Worm (Caenorhabditis elegans) whole organism, young adult: ENCODE data around the gene F52C9.5.
A peak's percentile ranks its signal among the peaks of the same experiment; 100 is the strongest.

Source experiments
- B0035.1 ChIP-seq: sonication (generic microtip); optimal IDR thresholded peaks from 2 replicates; lab custom pipeline; 2016; ENCODE audit warnings: missing genetic modification characterization, mild to moderate bottlenecking, missing compliant biosample characterization, missing genotype, missing genetic modification reagents
- D2030.7 ChIP-seq: fragments of 200-800 bp; sonication (Bioruptor generic); IDR thresholded peaks from 2 replicates; pipeline ENCODE4 v1.3.6; 2022; ENCODE audit warnings: missing genetic modification reagents, missing genetic modification characterization, missing compliant biosample characterization
- F10E7.11 ChIP-seq: sonication (generic microtip); optimal IDR thresholded peaks from 2 replicates; lab custom pipeline; 2017; ENCODE audit warnings: mild to moderate bottlenecking, missing genetic modification characterization, moderate library complexity, missing compliant biosample characterization
- F49E8.2 ChIP-seq: sonication (generic microtip); optimal IDR thresholded peaks from 3 replicates; lab custom pipeline; 2017; ENCODE audit warnings: missing genetic modification characterization, mild to moderate bottlenecking, missing compliant biosample characterization, antibody characterized with exemption, moderate library complexity; ENCODE audit not compliant: insufficient read depth
- F55B11.4 ChIP-seq: sonication (generic microtip); optimal IDR thresholded peaks from 2 replicates; lab custom pipeline; 2016; ENCODE audit warnings: missing compliant biosample characterization, missing genetic modification characterization, borderline replicate concordance; ENCODE audit not compliant: insufficient read depth
- F57A8.1 ChIP-seq: fragments of 200-800 bp; sonication (Bioruptor generic); optimal IDR thresholded peaks from 2 replicates; lab custom pipeline; 2018; ENCODE audit warnings: mild to moderate bottlenecking, missing genetic modification characterization, moderate library complexity, missing compliant biosample characterization
- Y53F4B.3 ChIP-seq: fragments of 200-800 bp; sonication (Bioruptor generic); IDR thresholded peaks from 2 replicates; pipeline ENCODE4 v1.3.6; 2022; ENCODE audit warnings: missing genetic modification reagents, missing genetic modification characterization, missing compliant biosample characterization
- ZK185.1 ChIP-seq: sonication (generic microtip); optimal IDR thresholded peaks from 2 replicates; lab custom pipeline; 2016; ENCODE audit warnings: mild to moderate bottlenecking, missing genetic modification characterization, missing compliant biosample characterization; ENCODE audit not compliant: poor library complexity, severe bottlenecking
- ama-1 ChIP-seq, 3 experiments: fragments of 150-350 bp in 1 of 3; sonication (generic microtip) in 2 of 3; optimal IDR thresholded peaks; 2 replicates each; lab custom pipeline; 2014 to 2018; ENCODE audit warnings: missing biosample characterization in 2 of 3, missing genetic modification characterization in 2 of 3, missing genetic modification reagents in 2 of 3
- aptf-2 ChIP-seq: fragments of 200-800 bp; sonication (Bioruptor generic); conservative IDR thresholded peaks from 2 replicates; pipeline ENCODE4 v1.3.6; 2022; ENCODE audit warnings: missing genetic modification reagents, missing genetic modification characterization, missing compliant biosample characterization
- aptf-3 ChIP-seq: fragments of 200-800 bp; sonication (Bioruptor generic); IDR thresholded peaks from 2 replicates; pipeline ENCODE4 v1.3.6; 2022; ENCODE audit warnings: missing genetic modification characterization, missing compliant biosample characterization
- atf-7 ChIP-seq: sonication (generic microtip); optimal IDR thresholded peaks from 2 replicates; lab custom pipeline; 2017; ENCODE audit warnings: mild to moderate bottlenecking, missing genetic modification characterization, missing compliant biosample characterization
- bed-1 ChIP-seq: fragments of 200-800 bp; sonication (Bioruptor generic); IDR thresholded peaks from 2 replicates; pipeline ENCODE4 v1.3.6; 2022; ENCODE audit warnings: missing genetic modification reagents, missing genetic modification characterization, missing compliant biosample characterization
- ccch-3 ChIP-seq: fragments of 200-800 bp; sonication (Bioruptor generic); optimal IDR thresholded peaks from 2 replicates; lab custom pipeline; 2018; ENCODE audit warnings: mild to moderate bottlenecking, missing genetic modification characterization, missing compliant biosample characterization
- cebp-1 ChIP-seq, 2 experiments: fragments of 200-800 bp in 1 of 2; sonication (Bioruptor generic) in 1 of 2; sonication (generic microtip) in 1 of 2; IDR thresholded peaks in 1 of 2; optimal IDR thresholded peaks in 1 of 2; 2 replicates each; pipeline versions ENCODE4 v1.3.6 to Lab custom; 2017 to 2022; ENCODE audit warnings: missing compliant biosample characterization in 2 of 2, missing genetic modification characterization in 2 of 2, mild to moderate bottlenecking in 1 of 2, missing genetic modification reagents in 1 of 2, moderate library complexity in 1 of 2
- ceh-91 ChIP-seq: fragments of 200-800 bp; sonication (Bioruptor generic); IDR thresholded peaks from 2 replicates; pipeline ENCODE4 v1.3.6; 2022; ENCODE audit warnings: missing genetic modification reagents, missing genetic modification characterization, missing compliant biosample characterization
- chd-7 ChIP-seq: sonication (generic microtip); optimal IDR thresholded peaks from 2 replicates; lab custom pipeline; 2016; ENCODE audit warnings: mild to moderate bottlenecking, missing genetic modification characterization, moderate library complexity, missing compliant biosample characterization
- dpl-1 ChIP-seq: fragments of 150-350 bp; optimal IDR thresholded peaks from 2 replicates; lab custom pipeline; 2014; ENCODE audit warnings: missing biosample characterization, missing genetic modification reagents, missing genetic modification characterization
- egl-44 ChIP-seq: fragments of 200-800 bp; sonication (Bioruptor generic); IDR thresholded peaks from 2 replicates; pipeline ENCODE4 v1.3.6; 2022; ENCODE audit warnings: missing genetic modification reagents, missing genetic modification characterization, missing compliant biosample characterization
- egrh-3 ChIP-seq: fragments of 200-800 bp; sonication (Bioruptor generic); IDR thresholded peaks from 2 replicates; pipeline ENCODE4 v1.3.6; 2022; ENCODE audit warnings: missing genetic modification reagents, missing genetic modification characterization, missing compliant biosample characterization
- fkh-3 ChIP-seq: sonication (generic microtip); optimal IDR thresholded peaks from 2 replicates; lab custom pipeline; 2016; ENCODE audit warnings: mild to moderate bottlenecking, missing genetic modification characterization, missing compliant biosample characterization
- gei-17 ChIP-seq: fragments of 200-800 bp; sonication (Bioruptor generic); optimal IDR thresholded peaks from 2 replicates; lab custom pipeline; 2018; ENCODE audit warnings: mild to moderate bottlenecking, missing genetic modification characterization, missing compliant biosample characterization
- him-1 ChIP-seq: sonication (generic microtip); optimal IDR thresholded peaks from 2 replicates; lab custom pipeline; 2016; ENCODE audit warnings: missing genotype, missing genetic modification reagents, missing genetic modification characterization, missing compliant biosample characterization
- hmg-1.2 ChIP-seq: fragments of 200-800 bp; sonication (Bioruptor generic); IDR thresholded peaks from 2 replicates; pipeline ENCODE4 v1.3.6; 2022; ENCODE audit warnings: missing genetic modification reagents, missing genetic modification characterization, missing compliant biosample characterization
- hmg-20 ChIP-seq: fragments of 200-800 bp; sonication (Bioruptor generic); IDR thresholded peaks from 2 replicates; pipeline ENCODE4 v1.3.6; 2022; ENCODE audit warnings: missing genetic modification reagents, missing genetic modification characterization, missing compliant biosample characterization
- lag-1 ChIP-seq: fragments of 200-800 bp; sonication (Bioruptor generic); IDR thresholded peaks from 2 replicates; pipeline ENCODE4 v1.3.6; 2022; ENCODE audit warnings: missing genetic modification reagents, missing genetic modification characterization, missing compliant biosample characterization
- lin-40 ChIP-seq: sonication (generic microtip); optimal IDR thresholded peaks from 2 replicates; lab custom pipeline; 2016; ENCODE audit warnings: missing genetic modification characterization, mild to moderate bottlenecking, missing compliant biosample characterization, missing genotype, missing genetic modification reagents
- lin-54 ChIP-seq: fragments of 200-800 bp; sonication (Bioruptor generic); optimal IDR thresholded peaks from 2 replicates; lab custom pipeline; 2018; ENCODE audit warnings: mild to moderate bottlenecking, missing genetic modification characterization, missing compliant biosample characterization
- lsl-1 ChIP-seq: fragments of 200-800 bp; sonication (Bioruptor generic); optimal IDR thresholded peaks from 2 replicates; lab custom pipeline; 2018; ENCODE audit warnings: mild to moderate bottlenecking, missing genetic modification characterization, moderate library complexity, missing compliant biosample characterization
- madf-10 ChIP-seq: sonication (generic microtip); optimal IDR thresholded peaks from 2 replicates; lab custom pipeline; 2016; ENCODE audit warnings: mild to moderate bottlenecking, missing genetic modification characterization, missing compliant biosample characterization
- madf-3 ChIP-seq: fragments of 200-800 bp; sonication (Bioruptor generic); IDR thresholded peaks from 2 replicates; pipeline ENCODE4 v1.3.6; 2022; ENCODE audit warnings: missing genetic modification reagents, missing genetic modification characterization, missing compliant biosample characterization
- madf-6 ChIP-seq: fragments of 200-800 bp; sonication (Bioruptor generic); IDR thresholded peaks from 2 replicates; pipeline ENCODE4 v1.3.6; 2022; ENCODE audit warnings: missing genetic modification reagents, missing genetic modification characterization, missing compliant biosample characterization
- mcd-1 ChIP-seq: fragments of 200-800 bp; sonication (Bioruptor generic); IDR thresholded peaks from 2 replicates; pipeline ENCODE4 v1.3.6; 2022; ENCODE audit warnings: missing genetic modification reagents, missing genetic modification characterization, missing compliant biosample characterization
- nhr-80 ChIP-seq: sonication (generic microtip); optimal IDR thresholded peaks from 2 replicates; lab custom pipeline; 2016; ENCODE audit warnings: missing genetic modification characterization, missing compliant biosample characterization
- pbrm-1 ChIP-seq: fragments of 200-800 bp; sonication (Bioruptor generic); IDR thresholded peaks from 2 replicates; pipeline ENCODE4 v1.3.6; 2022; ENCODE audit warnings: missing genetic modification reagents, missing genetic modification characterization, missing compliant biosample characterization
- rec-8 ChIP-seq, 2 experiments: sonication (generic microtip); optimal IDR thresholded peaks; 2 replicates each; lab custom pipeline; 2016; ENCODE audit warnings: mild to moderate bottlenecking in 2 of 2, missing genetic modification characterization in 2 of 2, missing genetic modification reagents in 2 of 2, missing genotype in 2 of 2, missing biosample characterization in 1 of 2, missing compliant biosample characterization in 1 of 2, moderate library complexity in 1 of 2
- repo-1 ChIP-seq: sonication (generic microtip); optimal IDR thresholded peaks from 2 replicates; lab custom pipeline; 2017; ENCODE audit warnings: mild to moderate bottlenecking, missing genetic modification characterization, missing compliant biosample characterization
- sdz-38 ChIP-seq: sonication (generic microtip); optimal IDR thresholded peaks from 2 replicates; lab custom pipeline; 2016; ENCODE audit warnings: missing genotype, missing genetic modification characterization, missing compliant biosample characterization
- somi-1 ChIP-seq: fragments of 200-800 bp; sonication (Bioruptor generic); optimal IDR thresholded peaks from 2 replicates; lab custom pipeline; 2018; ENCODE audit warnings: mild to moderate bottlenecking, missing genetic modification characterization, missing compliant biosample characterization
- tbp1 ChIP-seq: fragments of 200-800 bp; sonication (Bioruptor generic); optimal IDR thresholded peaks from 2 replicates; lab custom pipeline; 2018; ENCODE audit warnings: mild to moderate bottlenecking, missing genetic modification characterization, missing compliant biosample characterization
- tbx-9 ChIP-seq: sonication (generic microtip); optimal IDR thresholded peaks from 2 replicates; lab custom pipeline; 2016; ENCODE audit warnings: borderline replicate concordance, missing genetic modification characterization, inconsistent platforms, missing compliant biosample characterization
- unc-130 ChIP-seq: sonication (generic microtip); optimal IDR thresholded peaks from 2 replicates; lab custom pipeline; 2016; ENCODE audit warnings: missing genetic modification reagents, missing genetic modification characterization, missing compliant biosample characterization
- zfh-2 ChIP-seq: fragments of 200-800 bp; sonication (Bioruptor generic); conservative IDR thresholded peaks from 2 replicates; pipeline ENCODE4 v1.3.6; 2022; ENCODE audit warnings: missing genetic modification reagents, missing genetic modification characterization, missing compliant biosample characterization
- zim-3 ChIP-seq: sonication (generic microtip); optimal IDR thresholded peaks from 2 replicates; lab custom pipeline; 2017; ENCODE audit warnings: mild to moderate bottlenecking, missing genetic modification characterization, moderate library complexity, missing compliant biosample characterization
- ztf-18 ChIP-seq: sonication (generic microtip); optimal IDR thresholded peaks from 2 replicates; lab custom pipeline; 2016; ENCODE audit warnings: missing genotype, mild to moderate bottlenecking, missing genetic modification characterization, missing compliant biosample characterization
- ztf-25 ChIP-seq: fragments of 200-800 bp; sonication (Bioruptor generic); IDR thresholded peaks from 2 replicates; pipeline ENCODE4 v1.3.6; 2022; ENCODE audit warnings: missing genetic modification reagents, missing genetic modification characterization, missing compliant biosample characterization
- ztf-3 ChIP-seq: fragments of 200-800 bp; sonication (Bioruptor generic); optimal IDR thresholded peaks from 2 replicates; lab custom pipeline; 2018; ENCODE audit warnings: mild to moderate bottlenecking, missing genetic modification characterization, missing compliant biosample characterization

The F52C9.5 gene

ce11 chrIII:5305725-5306124, 3.7 kb downstream of the F52C9.5 start (continued):
- TF ChIP-seq nhr-80 (tag; lab: Kevin White, UChicago) (peak; percentile 30), hmg-1.2 (GFP tag; lab: Robert Waterston, UW) (peak; percentile 84), lsl-1 (GFP tag; lab: Kevin White, UChicago) (peak; percentile 74), chd-7 (tag; lab: Kevin White, UChicago) (peak; percentile 74), gei-17 (GFP tag; lab: Kevin White, UChicago) (no peak), ccch-3 (GFP tag; lab: Kevin White, UChicago) (no peak), repo-1 (peak; percentile 67), egl-44 (GFP tag; lab: Robert Waterston, UW) (peak; percentile 87; the same call in 1 of the 2 replicates), dpl-1 (GFP tag; lab: Kevin White, UChicago) (peak; percentile 23), F57A8.1 (GFP tag; lab: Kevin White, UChicago) (peak; percentile 69), fkh-3 (tag; lab: Kevin White, UChicago) (peak; percentile 81), madf-3 (peak; percentile 83), hmg-20 (GFP tag; lab: Robert Waterston, UW) (peak; percentile 46; the same call in 1 of the 2 replicates), zfh-2 (GFP tag; lab: Robert Waterston, UW) (no peak), Y53F4B.3 (GFP tag; lab: Robert Waterston, UW) (no peak; the same call in 1 of the 2 replicates), cebp-1 (GFP tag; IDR thresholded peaks at IDR 0.05; lab: Robert Waterston, UW) (peak; percentile 66; the same call in 1 of the 2 replicates), cebp-1 (tag; optimal IDR thresholded peaks at IDR 0.05; lab: Kevin White, UChicago) (peak; percentile 77), pbrm-1 (GFP tag; lab: Robert Waterston, UW) (peak; percentile 86), egrh-3 (peak; percentile 60; the same call in 1 of the 2 replicates), ceh-91 (GFP tag; lab: Robert Waterston, UW) (peak; percentile 48; the same call in 1 of the 2 replicates), aptf-3 (GFP tag; lab: Robert Waterston, UW) (peak; percentile 83; the same call in 1 of the 2 replicates), ztf-18 (tag; lab: Kevin White, UChicago) (peak; percentile 80), D2030.7 (GFP tag; lab: Robert Waterston, UW) (peak; percentile 81), B0035.1 (tag; lab: Kevin White, UChicago) (no peak), bed-1 (GFP tag; lab: Robert Waterston, UW) (no peak), ZK185.1 (peak; percentile 94), unc-130 (GFP tag; lab: Kevin White, UChicago) (peak; percentile 66), somi-1 (GFP tag; lab: Kevin White, UChicago) (peak; percentile 76), lag-1 (GFP tag; lab: Robert Waterston, UW) (peak; percentile 64; the same call in 1 of the 2 replicates), F55B11.4 (no peak), madf-10 (tag; lab: Kevin White, UChicago) (peak; percentile 51), madf-6 (GFP tag; lab: Robert Waterston, UW) (no peak; the same call in 1 of the 2 replicates), atf-7 (peak; percentile 21), ama-1 (optimal IDR thresholded peaks at IDR 0.05; lab: Kevin White, UChicago) (no peak), ama-1 (GFP tag; optimal IDR thresholded peaks at IDR 0.05; lab: Kevin White, UChicago) (peak; percentile 57 to 76), mcd-1 (GFP tag; lab: Robert Waterston, UW) (no peak; the same call in 1 of the 2 replicates), tbp1 (GFP tag; lab: Kevin White, UChicago) (peak; percentile 100), lin-54 (GFP tag; lab: Kevin White, UChicago) (peak; percentile 74), rec-8 (tag; optimal IDR thresholded peaks at IDR 0.05; lab: Kevin White, UChicago) (peak; percentile 83 to 93), him-1 (tag; lab: Kevin White, UChicago) (peak; percentile 85), zim-3 (tag; lab: Kevin White, UChicago) (peak; percentile 78), aptf-2 (GFP tag; lab: Robert Waterston, UW) (peak; percentile 72; the same call in 1 of the 2 replicates), F49E8.2 (peak; percentile 66), sdz-38 (tag; lab: Kevin White, UChicago) (no peak), lin-40 (tag; lab: Kevin White, UChicago) (peak; percentile 49), F10E7.11 (tag; lab: Kevin White, UChicago) (peak; percentile 57), ztf-3 (GFP tag; lab: Kevin White, UChicago) (no peak), ztf-25 (peak; percentile 99), tbx-9 (tag; lab: Kevin White, UChicago) (no peak)
